Fruit fly (Drosophila melanogaster) whole organism, embryonic: ENCODE measurements around the gene CG33795.
A peak's percentile ranks its signal among the peaks of the same experiment; 100 is the strongest.

ENCODE experiments used
- Blimp-1 ChIP-seq: fragments of 200-800 bp; sonication (Bioruptor generic); optimal IDR thresholded peaks from 3 replicates; lab custom pipeline; 2018; ENCODE audit warnings: missing biosample characterization, missing genetic modification characterization, mild to moderate bottlenecking, moderate library complexity, missing genetic modification reagents
- CG10543 ChIP-seq: fragments of 200-800 bp; sonication (Bioruptor generic); optimal IDR thresholded peaks from 3 replicates; lab custom pipeline; 2017; ENCODE audit warnings: missing biosample characterization, mild to moderate bottlenecking, missing genetic modification characterization, moderate library complexity
- CG11398 ChIP-seq: fragments of 200-800 bp; sonication (Bioruptor generic); optimal IDR thresholded peaks from 2 replicates; lab custom pipeline; 2016; ENCODE audit warnings: missing biosample characterization, missing genetic modification characterization
- CG11696 ChIP-seq: fragments of 200-800 bp; sonication (Bioruptor generic); IDR thresholded peaks from 2 replicates; pipeline ENCODE4 v1.3.6; 2022; ENCODE audit warnings: missing biosample characterization, missing genetic modification characterization
- CG13894 ChIP-seq: fragments of 200-800 bp; sonication (Bioruptor generic); optimal IDR thresholded peaks from 3 replicates; lab custom pipeline; 2018; ENCODE audit warnings: missing biosample characterization, mild to moderate bottlenecking, missing genetic modification characterization, moderate library complexity
- CG14014 ChIP-seq: fragments of 200-800 bp; sonication (Bioruptor generic); IDR thresholded peaks from 2 replicates; pipeline ENCODE4 v1.3.6; 2022; ENCODE audit warnings: missing biosample characterization, missing genetic modification characterization
- CG15479 ChIP-seq: fragments of 200-800 bp; sonication (Bioruptor generic); optimal IDR thresholded peaks from 3 replicates; lab custom pipeline; 2019; ENCODE audit warnings: missing biosample characterization, mild to moderate bottlenecking, missing genetic modification characterization, moderate library complexity
- CG17186 ChIP-seq: fragments of 200-800 bp; sonication (Bioruptor generic); optimal IDR thresholded peaks from 3 replicates; lab custom pipeline; 2017; ENCODE audit warnings: missing biosample characterization, missing genetic modification reagents, missing genetic modification characterization
- CG17912 ChIP-seq: fragments of 200-800 bp; sonication (Bioruptor generic); optimal IDR thresholded peaks from 2 replicates; lab custom pipeline; 2018; ENCODE audit warnings: missing biosample characterization, mild to moderate bottlenecking, missing genetic modification characterization
- CG3065 ChIP-seq: fragments of 200-800 bp; sonication (Bioruptor generic); optimal IDR thresholded peaks from 2 replicates; lab custom pipeline; 2016; ENCODE audit warnings: missing biosample characterization, missing genetic modification characterization
- CG42726 ChIP-seq: fragments of 200-800 bp; sonication (Bioruptor generic); IDR thresholded peaks from 2 replicates; pipeline ENCODE4 v1.3.6; 2022; ENCODE audit warnings: missing biosample characterization, missing genetic modification characterization; ENCODE audit not compliant: partially characterized antibody
- CG4730 ChIP-seq: fragments of 200-800 bp; sonication (Bioruptor generic); IDR thresholded peaks from 2 replicates; pipeline ENCODE4 v1.3.6; 2022; ENCODE audit warnings: missing biosample characterization, missing genetic modification characterization
- CG6175 ChIP-seq: fragments of 200-800 bp; sonication (Bioruptor generic); IDR thresholded peaks from 3 replicates; pipeline ENCODE4 v1.3.6; 2022; ENCODE audit warnings: missing biosample characterization, missing genetic modification characterization
- CG6765 ChIP-seq: fragments of 200-800 bp; sonication (Bioruptor generic); optimal IDR thresholded peaks from 3 replicates; lab custom pipeline; 2017; ENCODE audit warnings: missing biosample characterization, mild to moderate bottlenecking, missing genetic modification characterization
- CG6791 ChIP-seq: fragments of 200-800 bp; sonication (Bioruptor generic); IDR thresholded peaks from 3 replicates; pipeline ENCODE4 v1.3.6; 2022; ENCODE audit warnings: missing biosample characterization, missing genetic modification characterization; ENCODE audit not compliant: partially characterized antibody
- CG7745 ChIP-seq: fragments of 200-800 bp; sonication (Bioruptor generic); optimal IDR thresholded peaks from 2 replicates; lab custom pipeline; 2018; ENCODE audit warnings: missing biosample characterization, mild to moderate bottlenecking, missing genetic modification characterization, moderate library complexity
- CG8478 ChIP-seq: fragments of >200 bp; optimal IDR thresholded peaks from 2 replicates; lab custom pipeline; 2018
- CG9817 ChIP-seq: fragments of 200-800 bp; sonication (Bioruptor generic); optimal IDR thresholded peaks from 2 replicates; lab custom pipeline; 2018; ENCODE audit warnings: missing biosample characterization, mild to moderate bottlenecking, missing genetic modification characterization, moderate library complexity
- D19B ChIP-seq: fragments of 200-800 bp; sonication (Bioruptor generic); optimal IDR thresholded peaks from 2 replicates; lab custom pipeline; 2017; ENCODE audit warnings: missing biosample characterization, mild to moderate bottlenecking, missing genetic modification characterization
- Elba2 ChIP-seq: fragments of 200-800 bp; sonication (Bioruptor generic); optimal IDR thresholded peaks from 3 replicates; lab custom pipeline; 2016; ENCODE audit warnings: missing biosample characterization, missing genetic modification characterization
- Gsc ChIP-seq: fragments of 200-800 bp; sonication (Bioruptor generic); IDR thresholded peaks from 2 replicates; pipeline ENCODE4 v1.3.6; 2022; ENCODE audit warnings: missing biosample characterization, missing genetic modification characterization
- H15 ChIP-seq: fragments of 200-800 bp; sonication (Bioruptor generic); IDR thresholded peaks from 3 replicates; pipeline ENCODE4 v1.3.6; 2022; ENCODE audit warnings: missing biosample characterization, missing genetic modification characterization
- H2.0 ChIP-seq: fragments of 200-800 bp; sonication (Bioruptor generic); IDR thresholded peaks from 2 replicates; pipeline ENCODE4 v1.3.6; 2022; ENCODE audit warnings: missing biosample characterization, missing genetic modification characterization
- HLH3B ChIP-seq: fragments of 200-800 bp; sonication (Bioruptor generic); IDR thresholded peaks from 2 replicates; pipeline ENCODE4 v1.3.6; 2022; ENCODE audit warnings: missing biosample characterization, missing genetic modification characterization
- HLH4C ChIP-seq: fragments of 200-800 bp; sonication (Bioruptor generic); IDR thresholded peaks from 3 replicates; pipeline ENCODE4 v1.3.6; 2022; ENCODE audit warnings: missing biosample characterization, missing genetic modification characterization; ENCODE audit not compliant: partially characterized antibody
- Nf-YA ChIP-seq: fragments of 200-800 bp; sonication (Bioruptor generic); IDR thresholded peaks from 2 replicates; pipeline ENCODE4 v1.3.6; 2022; ENCODE audit warnings: missing biosample characterization, missing genetic modification characterization
- Rfx ChIP-seq: fragments of 200-800 bp; sonication (Bioruptor generic); IDR thresholded peaks from 2 replicates; pipeline ENCODE4 v1.3.6; 2022; ENCODE audit warnings: missing biosample characterization, missing genetic modification characterization
- Side ChIP-seq: fragments of 200-800 bp; sonication (Bioruptor generic); optimal IDR thresholded peaks from 2 replicates; lab custom pipeline; 2016; ENCODE audit warnings: missing biosample characterization, missing genetic modification characterization
- YL-1 ChIP-seq: fragments of 200-800 bp; sonication (Bioruptor generic); optimal IDR thresholded peaks from 3 replicates; lab custom pipeline; 2017; ENCODE audit warnings: missing biosample characterization, mild to moderate bottlenecking, missing genetic modification characterization
- abd-A ChIP-seq: fragments of 200-800 bp; sonication (Bioruptor generic); optimal IDR thresholded peaks from 3 replicates; lab custom pipeline; 2019; ENCODE audit warnings: missing biosample characterization, mild to moderate bottlenecking, missing genetic modification characterization, moderate library complexity
- bbx ChIP-seq: fragments of 200-800 bp; sonication (Bioruptor generic); IDR thresholded peaks from 2 replicates; pipeline ENCODE4 v1.3.6; 2022; ENCODE audit warnings: missing biosample characterization, missing genetic modification characterization; ENCODE audit not compliant: partially characterized antibody
- cwo ChIP-seq: fragments of 200-800 bp; sonication (Bioruptor generic); optimal IDR thresholded peaks from 3 replicates; lab custom pipeline; 2017; ENCODE audit warnings: missing biosample characterization, missing genetic modification characterization, mild to moderate bottlenecking, moderate library complexity, missing genetic modification reagents
- fd3F ChIP-seq: fragments of 200-800 bp; sonication (Bioruptor generic); optimal IDR thresholded peaks from 2 replicates; lab custom pipeline; 2018; ENCODE audit warnings: missing biosample characterization, mild to moderate bottlenecking, missing genetic modification characterization, moderate library complexity
- fu2 ChIP-seq: fragments of 200-800 bp; sonication (Bioruptor generic); optimal IDR thresholded peaks from 2 replicates; lab custom pipeline; 2016; ENCODE audit warnings: missing biosample characterization, missing genetic modification characterization
- hb ChIP-seq: fragments of 200-800 bp; sonication (Bioruptor generic); IDR thresholded peaks from 3 replicates; pipeline ENCODE4 v1.3.6; 2022; ENCODE audit warnings: missing biosample characterization, missing genetic modification characterization; ENCODE audit not compliant: partially characterized antibody
- hbn ChIP-seq: fragments of 200-800 bp; sonication (Bioruptor generic); IDR thresholded peaks from 2 replicates; pipeline ENCODE4 v1.3.6; 2022; ENCODE audit warnings: missing biosample characterization, missing genetic modification characterization; ENCODE audit not compliant: partially characterized antibody
- inv ChIP-seq: fragments of 200-800 bp; sonication (Bioruptor generic); IDR thresholded peaks from 2 replicates; pipeline ENCODE4 v1.3.6; 2022; ENCODE audit warnings: missing biosample characterization, missing genetic modification characterization; ENCODE audit not compliant: partially characterized antibody
- lmd ChIP-seq: fragments of 200-800 bp; sonication (Bioruptor generic); IDR thresholded peaks from 2 replicates; pipeline ENCODE4 v1.3.6; 2022; ENCODE audit warnings: missing biosample characterization, missing genetic modification characterization
- mirr ChIP-seq: fragments of 200-800 bp; sonication (Bioruptor generic); optimal IDR thresholded peaks from 3 replicates; lab custom pipeline; 2018; ENCODE audit warnings: missing biosample characterization, mild to moderate bottlenecking, missing genetic modification characterization
- nerfin-2 ChIP-seq: fragments of 200-800 bp; sonication (Bioruptor generic); IDR thresholded peaks from 2 replicates; pipeline ENCODE4 v1.3.6; 2022; ENCODE audit warnings: missing biosample characterization, missing genetic modification characterization; ENCODE audit not compliant: partially characterized antibody
- nom ChIP-seq: fragments of 200-800 bp; sonication (Bioruptor generic); optimal IDR thresholded peaks from 2 replicates; lab custom pipeline; 2017; ENCODE audit warnings: missing biosample characterization, missing genetic modification characterization, mild to moderate bottlenecking, moderate library complexity, missing genetic modification reagents
- peb ChIP-seq: fragments of 200-800 bp; sonication (Bioruptor generic); IDR thresholded peaks from 2 replicates; pipeline ENCODE4 v1.3.6; 2022; ENCODE audit warnings: missing biosample characterization, missing genetic modification characterization
- repo ChIP-seq: fragments of 200-800 bp; sonication (Bioruptor generic); optimal IDR thresholded peaks from 2 replicates; lab custom pipeline; 2016; ENCODE audit warnings: missing biosample characterization, missing genetic modification characterization
- sens-2 ChIP-seq: fragments of 200-800 bp; sonication (Bioruptor generic); IDR thresholded peaks from 2 replicates; pipeline ENCODE4 v1.3.6; 2022; ENCODE audit warnings: missing biosample characterization, missing genetic modification characterization
- sna ChIP-seq: fragments of 200-800 bp; sonication (Bioruptor generic); IDR thresholded peaks from 2 replicates; pipeline ENCODE4 v1.3.6; 2022; ENCODE audit warnings: missing biosample characterization, missing genetic modification characterization; ENCODE audit not compliant: partially characterized antibody
- ttk ChIP-seq: fragments of 200-800 bp; sonication (Bioruptor generic); IDR thresholded peaks from 2 replicates; pipeline ENCODE4 v2.1.2; 2022; ENCODE audit warnings: missing biosample characterization, missing genetic modification characterization
- vnd ChIP-seq: fragments of 200-800 bp; sonication (Bioruptor generic); IDR thresholded peaks from 3 replicates; pipeline ENCODE4 v1.3.6; 2022; ENCODE audit warnings: missing biosample characterization, missing genetic modification characterization; ENCODE audit not compliant: partially characterized antibody
- yki ChIP-seq: fragments of >200 bp; optimal IDR thresholded peaks from 3 replicates; lab custom pipeline; 2018

CG33795 gene

dm6 chr3L:16158322-16158721, 12.9 kb downstream of the CG33795 start (continued):
- no peak for TF ChIP-seq lmd (GFP tag; lab: Robert Waterston, UW)
- TF ChIP-seq Side (GFP tag; lab: Kevin White, UChicago), result no peak
- no peak for TF ChIP-seq CG15479
- TF ChIP-seq Rfx (GFP tag; lab: Robert Waterston, UW), result 0 out of 2 replicates have a peak, but pooled peaks have one; percentile 6
- TF ChIP-seq mirr, result peak; percentile 27
- TF ChIP-seq hb (GFP tag; lab: Robert Waterston, UW), result peak; percentile 51
- no peak for TF ChIP-seq CG9817 (tag; lab: Kevin White, UChicago)
- TF ChIP-seq CG17912 (GFP tag; lab: Kevin White, UChicago), result no peak
- TF ChIP-seq D19B (GFP tag; lab: Kevin White, UChicago), result peak; percentile 61
- peak; percentile 78 for TF ChIP-seq HLH4C (GFP tag; lab: Robert Waterston, UW)
- peak; percentile 30; the same call in 1 of the 3 replicates for TF ChIP-seq CG6175
- peak; percentile 43; the same call in 1 of the 2 replicates for TF ChIP-seq sna (GFP tag; lab: Robert Waterston, UW)
- TF ChIP-seq CG14014 (GFP tag; lab: Robert Waterston, UW), result 0 out of 2 replicates have a peak, but pooled peaks have one; percentile 26
- TF ChIP-seq CG13894 (tag; lab: Kevin White, UChicago), result peak; percentile 29
- TF ChIP-seq bbx (GFP tag; lab: Robert Waterston, UW), result 0 out of 2 replicates have a peak, but pooled peaks have one; percentile 23
- no peak for TF ChIP-seq yki (lab: Kevin White, UChicago)
- peak; percentile 35; the same call in 1 of the 3 replicates for TF ChIP-seq CG6791 (GFP tag; lab: Robert Waterston, UW)
- TF ChIP-seq repo (GFP tag; lab: Kevin White, UChicago), result no peak
- TF ChIP-seq CG6765 (GFP tag; lab: Kevin White, UChicago), result no peak
- no peak for TF ChIP-seq Nf-YA (GFP tag; lab: Robert Waterston, UW)
- TF ChIP-seq nom, result peak; percentile 50
- peak; percentile 28 for TF ChIP-seq cwo (GFP tag; lab: Kevin White, UChicago)
- no peak for TF ChIP-seq fd3F (GFP tag; lab: Kevin White, UChicago)
- no peak for TF ChIP-seq Elba2 (GFP tag; lab: Kevin White, UChicago)
- peak; percentile 58 for TF ChIP-seq nerfin-2 (GFP tag; lab: Robert Waterston, UW)
- no peak for TF ChIP-seq CG3065 (GFP tag; lab: Kevin White, UChicago)
- peak; percentile 33; the same call in 1 of the 2 replicates for TF ChIP-seq inv (GFP tag; lab: Robert Waterston, UW)
- peak; percentile 17; the same call in 1 of the 3 replicates for TF ChIP-seq vnd (GFP tag; lab: Robert Waterston, UW)
- no peak for TF ChIP-seq H2.0 (GFP tag; lab: Robert Waterston, UW)
- no peak for TF ChIP-seq fu2 (GFP tag; lab: Kevin White, UChicago)
- 0 out of 2 replicates have a peak, but pooled peaks have one; percentile 29 for TF ChIP-seq HLH3B (GFP tag; lab: Robert Waterston, UW)
- no peak for TF ChIP-seq sens-2
- TF ChIP-seq hbn (GFP tag; lab: Robert Waterston, UW), result no peak
- TF ChIP-seq ttk (GFP tag; lab: Robert Waterston, UW), result peak; percentile 26; the same call in 1 of the 2 replicates
- no peak for TF ChIP-seq Gsc (GFP tag; lab: Robert Waterston, UW)

dm6 chr3L:16157251-16158190, 13.7 kb downstream of the CG33795 start:
- peak; percentile 68 for TF ChIP-seq Blimp-1
- TF ChIP-seq CG42726 (GFP tag; lab: Robert Waterston, UW), result no peak
- TF ChIP-seq YL-1 (GFP tag; lab: Kevin White, UChicago), result no peak
- 0 out of 2 replicates have a peak, but pooled peaks have one; percentile 13 for TF ChIP-seq peb (GFP tag; lab: Robert Waterston, UW)
- no peak for TF ChIP-seq abd-A
- TF ChIP-seq CG4730 (GFP tag; lab: Robert Waterston, UW), result no peak
- no peak for TF ChIP-seq CG17186 (GFP tag; lab: Kevin White, UChicago)
- TF ChIP-seq H15, result no peak
- TF ChIP-seq CG7745 (tag; lab: Kevin White, UChicago), result no peak
- no peak for TF ChIP-seq sens-2
- TF ChIP-seq CG8478, result no peak
- TF ChIP-seq CG10543, result no peak
- TF ChIP-seq CG11398 (GFP tag; lab: Kevin White, UChicago), result no peak
- no peak for TF ChIP-seq CG11696 (GFP tag; lab: Robert Waterston, UW)
